Fruit fly (Drosophila melanogaster): ENCODE results near the gene CG5151.

The CG5151 gene

dm6 chr3L:16090330-16090803, 74.1 kb downstream of the CG5151 start, which contains the start of the genes CG5235 and ClC-c (continued):
- TF ChIP-seq Myb (GFP tag; optimal IDR thresholded peaks at IDR 0.05) (peak; percentile 38), ci (GFP tag; IDR thresholded peaks at IDR 0.05) (peak; percentile 25; the same call in 1 of the 3 replicates), odd (GFP tag; optimal IDR thresholded peaks at IDR 0.05) (no peak), otp (GFP tag; IDR thresholded peaks at IDR 0.05) (no peak), Gsc (GFP tag; IDR thresholded peaks at IDR 0.05) (no peak), chn (GFP tag; optimal IDR thresholded peaks at IDR 0.05) (no peak), CG16813 (GFP tag; IDR thresholded peaks at IDR 0.05; ENCODE audit: partially characterized antibody) (peak; percentile 79), YL-1 (GFP tag; optimal IDR thresholded peaks at IDR 0.05) (peak; percentile 84), Sry-δ (GFP tag; optimal IDR thresholded peaks at IDR 0.05) (peak; percentile 66), HmgZ (tag; optimal IDR thresholded peaks at IDR 0.05) (peak; percentile 26), gfzf (GFP tag; optimal IDR thresholded peaks at IDR 0.05) (peak; percentile 88), hbn (GFP tag; IDR thresholded peaks at IDR 0.05; ENCODE audit: partially characterized antibody) (peak; percentile 77), Usf (GFP tag; optimal IDR thresholded peaks at IDR 0.05) (no peak), trem (tag; optimal IDR thresholded peaks at IDR 0.05) (peak; percentile 45), Atf-2 (GFP tag; optimal IDR thresholded peaks at IDR 0.05) (no peak), Max (GFP tag; optimal IDR thresholded peaks at IDR 0.05) (no peak), CG13424 (tag; optimal IDR thresholded peaks at IDR 0.05) (no peak), CG12299 (tag; optimal IDR thresholded peaks at IDR 0.05) (no peak), tll (GFP tag; optimal IDR thresholded peaks at IDR 0.05) (no peak), pho (GFP tag; optimal IDR thresholded peaks at IDR 0.05) (no peak), Drgx (GFP tag; IDR thresholded peaks at IDR 0.05) (no peak), CG7372 (GFP tag; IDR thresholded peaks at IDR 0.05) (no peak), CG2120 (GFP tag; optimal IDR thresholded peaks at IDR 0.05) (peak; percentile 9), CG34224 (GFP tag; IDR thresholded peaks at IDR 0.05; ENCODE audit: partially characterized antibody) (peak; percentile 90), HmgD (GFP tag; optimal IDR thresholded peaks at IDR 0.05) (peak; percentile 60), CG12659 (GFP tag; optimal IDR thresholded peaks at IDR 0.05) (peak; percentile 42), CG11247 (GFP tag; IDR thresholded peaks at IDR 0.05) (no peak), org-1 (GFP tag; optimal IDR thresholded peaks at IDR 0.05) (no peak), CG15514 (GFP tag; optimal IDR thresholded peaks at IDR 0.05) (peak; percentile 43), CG9797 (GFP tag; optimal IDR thresholded peaks at IDR 0.05) (peak; percentile 87), lola (GFP tag; optimal IDR thresholded peaks at IDR 0.05) (no peak), CG3726 (GFP tag; IDR thresholded peaks at IDR 0.05) (no peak), CG10565 (GFP tag; optimal IDR thresholded peaks at IDR 0.05) (no peak), CG7556 (GFP tag; optimal IDR thresholded peaks at IDR 0.05) (no peak), CG30020 (tag; optimal IDR thresholded peaks at IDR 0.05) (peak; percentile 1), unc-4 (GFP tag; IDR thresholded peaks at IDR 0.05; ENCODE audit: partially characterized antibody) (peak; percentile 84), Opbp (GFP tag; IDR thresholded peaks at IDR 0.05; ENCODE audit: partially characterized antibody) (peak; percentile 77), pb (GFP tag; optimal IDR thresholded peaks at IDR 0.05) (no peak), nerfin-2 (GFP tag; IDR thresholded peaks at IDR 0.05; ENCODE audit: partially characterized antibody) (peak; percentile 81), Dll (GFP tag; IDR thresholded peaks at IDR 0.05; ENCODE audit: partially characterized antibody) (peak; percentile 83), kah (GFP tag; optimal IDR thresholded peaks at IDR 0.05) (no peak), CG13624 (GFP tag; optimal IDR thresholded peaks at IDR 0.05) (peak; percentile 37), HLH4C (GFP tag; IDR thresholded peaks at IDR 0.05; ENCODE audit: partially characterized antibody) (peak; percentile 84), lbe (GFP tag; optimal IDR thresholded peaks at IDR 0.05) (peak; percentile 29), Lpt (GFP tag; optimal IDR thresholded peaks at IDR 0.05) (no peak), Ets97D (GFP tag; optimal IDR thresholded peaks at IDR 0.05) (peak; percentile 32), gcm2 (GFP tag; optimal IDR thresholded peaks at IDR 0.05) (no peak), CG7745 (tag; optimal IDR thresholded peaks at IDR 0.05) (peak; percentile 46), sob (GFP tag; IDR thresholded peaks at IDR 0.05) (no peak), CG14860 (GFP tag; IDR thresholded peaks at IDR 0.05; ENCODE audit: partially characterized antibody) (peak; percentile 72)
